Worm (Caenorhabditis elegans) whole organism, L4 larva: ENCODE measurements around the gene polq-1.

Experiments used
- T20F7.1 ChIP-seq: fragments of 200-800 bp; sonication (Bioruptor generic); optimal IDR thresholded peaks from 2 replicates; lab custom pipeline; 2018; ENCODE audit warnings: mild to moderate bottlenecking, missing genetic modification characterization, missing compliant biosample characterization
- T26A8.4 ChIP-seq: fragments of 200-800 bp; sonication (Bioruptor generic); IDR thresholded peaks from 2 replicates; pipeline ENCODE4 v1.3.6; 2022; ENCODE audit warnings: missing genetic modification characterization, missing compliant biosample characterization
- ZK337.2 ChIP-seq: fragments of 200-800 bp; sonication (Bioruptor generic); IDR thresholded peaks from 2 replicates; pipeline ENCODE4 v1.3.6; 2022; ENCODE audit warnings: missing genetic modification reagents, missing genetic modification characterization, missing compliant biosample characterization
- ama-1 ChIP-seq: fragments of 150-350 bp; optimal IDR thresholded peaks from 2 replicates; lab custom pipeline; 2014; ENCODE audit warnings: inconsistent platforms, mixed read lengths
- ceh-28 ChIP-seq: fragments of 150-350 bp; optimal IDR thresholded peaks from 2 replicates; lab custom pipeline; 2014; ENCODE audit warnings: missing biosample characterization, missing genetic modification reagents, missing genetic modification characterization
- cey-2 ChIP-seq: sonication (generic microtip); optimal IDR thresholded peaks from 3 replicates; lab custom pipeline; 2017; ENCODE audit warnings: missing genetic modification characterization, mild to moderate bottlenecking, missing compliant biosample characterization, antibody characterized with exemption, borderline replicate concordance; ENCODE audit not compliant: insufficient read depth
- daf-16 ChIP-seq, 3 experiments: sonication (generic microtip); optimal IDR thresholded peaks; 2 replicates each; lab custom pipeline; 2016 to 2017; ENCODE audit warnings: missing genetic modification characterization in 3 of 3, missing genetic modification reagents in 3 of 3, mild to moderate bottlenecking in 2 of 3, missing compliant biosample characterization in 2 of 3, missing biosample characterization in 1 of 3, moderate library complexity in 1 of 3
- daf-19 ChIP-seq: fragments of 200-800 bp; sonication (Bioruptor generic); conservative IDR thresholded peaks from 2 replicates; pipeline ENCODE4 v1.3.6; 2022; ENCODE audit warnings: missing genetic modification characterization, missing compliant biosample characterization
- dmd-6 ChIP-seq: fragments of 200-800 bp; sonication (Bioruptor generic); IDR thresholded peaks from 2 replicates; pipeline ENCODE4 v1.3.6; 2022; ENCODE audit warnings: missing genetic modification reagents, missing genetic modification characterization, missing compliant biosample characterization
- dve-1 ChIP-seq: sonication (generic microtip); optimal IDR thresholded peaks from 2 replicates; lab custom pipeline; 2017; ENCODE audit warnings: antibody characterized with exemption, mild to moderate bottlenecking, missing genetic modification characterization, missing compliant biosample characterization; ENCODE audit not compliant: insufficient read depth
- egl-43 ChIP-seq: fragments of 200-800 bp; sonication (Bioruptor generic); IDR thresholded peaks from 2 replicates; pipeline ENCODE4 v1.3.6; 2022; ENCODE audit warnings: missing genetic modification reagents, missing genetic modification characterization, missing compliant biosample characterization
- fkh-10 ChIP-seq: fragments of 150-350 bp; optimal IDR thresholded peaks from 2 replicates; lab custom pipeline; 2014; ENCODE audit warnings: missing biosample characterization, missing genetic modification reagents, missing genetic modification characterization
- hlh-11 ChIP-seq: fragments of 200-800 bp; sonication (Bioruptor generic); optimal IDR thresholded peaks from 2 replicates; lab custom pipeline; 2018; ENCODE audit warnings: mild to moderate bottlenecking, missing genetic modification characterization, missing compliant biosample characterization
- hlh-30 ChIP-seq: sonication (generic microtip); optimal IDR thresholded peaks from 2 replicates; lab custom pipeline; 2017; ENCODE audit warnings: antibody characterized with exemption, mild to moderate bottlenecking, missing genetic modification characterization, missing compliant biosample characterization; ENCODE audit not compliant: insufficient read depth
- hmg-1.1 ChIP-seq: fragments of 200-800 bp; sonication (Bioruptor generic); IDR thresholded peaks from 2 replicates; pipeline ENCODE4 v1.3.6; 2022; ENCODE audit warnings: missing genetic modification reagents, missing genetic modification characterization, missing compliant biosample characterization
- lin-1 ChIP-seq: fragments of 200-800 bp; sonication (Bioruptor generic); IDR thresholded peaks from 2 replicates; pipeline ENCODE4 v1.3.6; 2022; ENCODE audit warnings: missing genetic modification reagents, missing genetic modification characterization, missing compliant biosample characterization
- lin-29 ChIP-seq: fragments of 200-800 bp; sonication (Bioruptor generic); IDR thresholded peaks from 2 replicates; pipeline ENCODE4 v1.3.6; 2022; ENCODE audit warnings: missing genetic modification reagents, missing genetic modification characterization, missing compliant biosample characterization
- lin-38 ChIP-seq: fragments of 200-800 bp; sonication (Bioruptor generic); IDR thresholded peaks from 2 replicates; pipeline ENCODE4 v1.3.6; 2022; ENCODE audit warnings: missing genetic modification reagents, missing genetic modification characterization, missing compliant biosample characterization
- lsy-2 ChIP-seq, 2 experiments: fragments of 150-350 bp in 1 of 2; sonication (generic microtip) in 1 of 2; optimal IDR thresholded peaks; 2 replicates each; lab custom pipeline; 2014 to 2017; ENCODE audit warnings: missing biosample characterization in 2 of 2, missing genetic modification characterization in 2 of 2
- madf-9 ChIP-seq: fragments of 200-800 bp; sonication (Bioruptor generic); conservative IDR thresholded peaks from 2 replicates; pipeline ENCODE4 v1.3.6; 2022; ENCODE audit warnings: missing genetic modification reagents, missing genetic modification characterization, missing compliant biosample characterization
- mdl-1 ChIP-seq, 2 experiments: fragments of 150-350 bp in 1 of 2; sonication (generic microtip) in 1 of 2; optimal IDR thresholded peaks; 2 replicates each; lab custom pipeline; 2014 to 2017; ENCODE audit warnings: missing biosample characterization in 2 of 2, missing genetic modification characterization in 2 of 2
- mdt-29 ChIP-seq: fragments of 200-800 bp; sonication (Bioruptor generic); IDR thresholded peaks from 2 replicates; pipeline ENCODE4 v1.3.6; 2022; ENCODE audit warnings: missing genetic modification reagents, missing genetic modification characterization, missing compliant biosample characterization
- mes-2 ChIP-seq: sonication (generic microtip); optimal IDR thresholded peaks from 2 replicates; lab custom pipeline; 2016; ENCODE audit warnings: missing genotype, mild to moderate bottlenecking, missing genetic modification characterization, missing compliant biosample characterization; ENCODE audit not compliant: poor library complexity, severe bottlenecking
- mxl-2 ChIP-seq: fragments of 200-800 bp; sonication (Bioruptor generic); conservative IDR thresholded peaks from 2 replicates; pipeline ENCODE4 v1.3.6; 2022; ENCODE audit warnings: missing genetic modification reagents, missing genetic modification characterization, missing compliant biosample characterization
- mxl-3 ChIP-seq: fragments of 200-800 bp; sonication (Bioruptor generic); optimal IDR thresholded peaks from 2 replicates; lab custom pipeline; 2018; ENCODE audit warnings: mild to moderate bottlenecking, missing genetic modification characterization, missing compliant biosample characterization
- nhr-102 ChIP-seq: sonication (generic microtip); optimal IDR thresholded peaks from 2 replicates; lab custom pipeline; 2016; ENCODE audit warnings: mild to moderate bottlenecking, missing genetic modification characterization, moderate library complexity, missing compliant biosample characterization
- nhr-28 ChIP-seq: fragments of 150-350 bp; optimal IDR thresholded peaks from 2 replicates; lab custom pipeline; 2014; ENCODE audit warnings: missing biosample characterization, missing genetic modification characterization
- nhr-48 ChIP-seq: sonication (generic microtip); optimal IDR thresholded peaks from 2 replicates; lab custom pipeline; 2016; ENCODE audit warnings: mild to moderate bottlenecking, missing genetic modification characterization, missing compliant biosample characterization
- nhr-6 ChIP-seq: fragments of 150-350 bp; optimal IDR thresholded peaks from 2 replicates; lab custom pipeline; 2014; ENCODE audit warnings: missing biosample characterization, missing genetic modification characterization
- nhr-77 ChIP-seq: fragments of 150-350 bp; optimal IDR thresholded peaks from 2 replicates; lab custom pipeline; 2014; ENCODE audit warnings: missing biosample characterization, missing genetic modification characterization
- php-3 ChIP-seq: fragments of 200-800 bp; sonication (Bioruptor generic); IDR thresholded peaks from 2 replicates; pipeline ENCODE4 v1.3.6; 2022; ENCODE audit warnings: missing genetic modification reagents, missing genetic modification characterization, missing compliant biosample characterization
- pqm-1 ChIP-seq: sonication (generic microtip); optimal IDR thresholded peaks from 2 replicates; lab custom pipeline; 2017; ENCODE audit warnings: missing biosample characterization, missing genetic modification characterization
- sdz-12 ChIP-seq: fragments of 200-800 bp; sonication (Bioruptor generic); optimal IDR thresholded peaks from 2 replicates; lab custom pipeline; 2018; ENCODE audit warnings: mild to moderate bottlenecking, missing genetic modification characterization, missing compliant biosample characterization
- tag-97 ChIP-seq: fragments of 200-800 bp; sonication (Bioruptor generic); IDR thresholded peaks from 2 replicates; pipeline ENCODE4 v1.3.6; 2022; ENCODE audit warnings: missing genetic modification characterization, missing compliant biosample characterization
- tra-1 ChIP-seq: fragments of 200-800 bp; sonication (Bioruptor generic); IDR thresholded peaks from 2 replicates; pipeline ENCODE4 v1.3.6; 2022; ENCODE audit warnings: missing genetic modification reagents, missing genetic modification characterization, missing compliant biosample characterization
- unc-130 ChIP-seq: sonication (generic microtip); optimal IDR thresholded peaks from 2 replicates; lab custom pipeline; 2016; ENCODE audit warnings: missing genetic modification reagents, missing genetic modification characterization, missing compliant biosample characterization
- unc-62 ChIP-seq, 3 experiments: fragments of 150-350 bp in 1 of 3; sonication (generic microtip); optimal IDR thresholded peaks in 2 of 3; peaks in 1 of 3; 1 replicate in 1 of 3; 2 replicates in 2 of 3; lab custom pipeline; 2014 to 2017; ENCODE audit warnings: missing biosample characterization in 3 of 3, missing genetic modification characterization in 3 of 3, missing genetic modification reagents in 3 of 3, missing genotype in 1 of 3
- zag-1 ChIP-seq: fragments of 150-350 bp; optimal IDR thresholded peaks from 2 replicates; lab custom pipeline; 2014; ENCODE audit warnings: missing biosample characterization, missing genetic modification characterization
- zfp-2 ChIP-seq: sonication (generic microtip); optimal IDR thresholded peaks from 2 replicates; lab custom pipeline; 2016; ENCODE audit warnings: mild to moderate bottlenecking, missing genetic modification characterization, missing compliant biosample characterization

polq-1 gene

DNA sequence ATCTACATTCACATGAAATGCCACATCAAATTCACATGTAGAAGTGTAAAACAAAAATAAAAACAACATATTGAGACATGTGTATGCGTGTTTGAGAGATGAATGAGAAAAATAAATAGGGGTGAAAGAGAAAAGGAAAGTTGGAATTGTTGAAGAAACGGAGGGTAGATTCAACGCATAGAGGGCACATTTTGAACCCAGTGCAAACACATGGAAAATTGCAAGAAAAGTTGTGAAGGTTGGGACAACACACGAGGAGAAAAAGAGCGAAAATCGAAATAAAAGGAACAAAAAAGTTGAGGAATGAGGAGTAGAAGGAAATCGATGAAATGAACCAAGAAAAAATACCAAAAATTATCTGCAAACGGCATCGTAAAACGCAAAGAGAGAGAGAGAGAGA lies 36.6 kb upstream of the polq-1 start:
- peak in 1 of 2 experiments; percentile 38 for TF ChIP-seq daf-16 (GFP tag; optimal IDR thresholded peaks at IDR 0.05; lab: Kevin White, UChicago)
- TF ChIP-seq daf-16 (tag; optimal IDR thresholded peaks at IDR 0.05; lab: Kevin White, UChicago): no peak
- TF ChIP-seq hlh-30 (tag; lab: Kevin White, UChicago): no peak
- 0 out of 2 replicates have a peak, but pooled peaks have one; percentile 0 for TF ChIP-seq mxl-2 (GFP tag; lab: Robert Waterston, UW)
- no peak for TF ChIP-seq egl-43 (GFP tag; lab: Robert Waterston, UW)
- peak in 1 of 2 experiments; percentile 91 for TF ChIP-seq unc-62 (GFP tag; optimal IDR thresholded peaks at IDR 0.05 in 1 of 2; lab: Kevin White, UChicago)
- TF ChIP-seq unc-62 (tag; optimal IDR thresholded peaks at IDR 0.05; lab: Kevin White, UChicago): no peak

DNA sequence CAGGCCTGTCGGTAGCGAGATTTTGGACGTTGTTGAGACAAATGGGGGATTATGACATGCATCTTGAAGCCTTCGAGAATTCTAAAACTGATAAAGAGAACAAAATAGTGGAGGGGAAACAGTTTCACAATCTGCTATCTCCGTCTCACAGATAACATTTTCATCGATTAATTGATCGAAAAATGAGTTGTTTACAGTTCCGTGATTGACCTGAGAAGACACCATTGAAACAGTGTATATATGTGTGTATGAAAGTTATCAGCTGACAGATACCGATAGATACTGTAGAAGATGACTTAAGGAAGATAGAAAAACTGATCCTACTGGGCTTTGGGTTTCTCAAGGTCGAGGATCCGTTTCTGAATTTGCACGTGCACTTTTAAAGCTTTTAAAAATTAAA lies 36.2 kb upstream of the polq-1 start:
- TF ChIP-seq hlh-11 (peak; percentile 62), lsy-2 (tag; optimal IDR thresholded peaks at IDR 0.05; lab: Kevin White, UChicago) (peak in 1 of 2 experiments; percentile 1), daf-16 (GFP tag; optimal IDR thresholded peaks at IDR 0.05; lab: Kevin White, UChicago) (peak in 1 of 2 experiments; percentile 53), daf-16 (tag; optimal IDR thresholded peaks at IDR 0.05; lab: Kevin White, UChicago) (peak; percentile 96), dmd-6 (GFP tag; lab: Robert Waterston, UW) (peak; percentile 74), mdt-29 (GFP tag; lab: Robert Waterston, UW) (no peak), fkh-10 (GFP tag; lab: Kevin White, UChicago) (no peak), lin-38 (no peak), mes-2 (tag; lab: Kevin White, UChicago) (peak; percentile 21), pqm-1 (peak; percentile 51), mdl-1 (tag; optimal IDR thresholded peaks at IDR 0.05; lab: Kevin White, UChicago) (peak in 1 of 2 experiments; percentile 30), lin-1 (GFP tag; lab: Robert Waterston, UW) (0 out of 2 replicates have a peak, but pooled peaks have one; percentile 27), daf-19 (GFP tag; lab: Robert Waterston, UW) (0 out of 2 replicates have a peak, but pooled peaks have one; percentile 42), tag-97 (no peak), T20F7.1 (GFP tag; lab: Kevin White, UChicago) (peak; percentile 61), hlh-30 (tag; lab: Kevin White, UChicago) (peak; percentile 73), ama-1 (no peak), ceh-28 (no peak), nhr-28 (tag; lab: Kevin White, UChicago) (peak; percentile 60), dve-1 (tag; lab: Kevin White, UChicago) (peak; percentile 88), nhr-6 (tag; lab: Kevin White, UChicago) (peak; percentile 49), unc-130 (GFP tag; lab: Kevin White, UChicago) (no peak)

DNA sequence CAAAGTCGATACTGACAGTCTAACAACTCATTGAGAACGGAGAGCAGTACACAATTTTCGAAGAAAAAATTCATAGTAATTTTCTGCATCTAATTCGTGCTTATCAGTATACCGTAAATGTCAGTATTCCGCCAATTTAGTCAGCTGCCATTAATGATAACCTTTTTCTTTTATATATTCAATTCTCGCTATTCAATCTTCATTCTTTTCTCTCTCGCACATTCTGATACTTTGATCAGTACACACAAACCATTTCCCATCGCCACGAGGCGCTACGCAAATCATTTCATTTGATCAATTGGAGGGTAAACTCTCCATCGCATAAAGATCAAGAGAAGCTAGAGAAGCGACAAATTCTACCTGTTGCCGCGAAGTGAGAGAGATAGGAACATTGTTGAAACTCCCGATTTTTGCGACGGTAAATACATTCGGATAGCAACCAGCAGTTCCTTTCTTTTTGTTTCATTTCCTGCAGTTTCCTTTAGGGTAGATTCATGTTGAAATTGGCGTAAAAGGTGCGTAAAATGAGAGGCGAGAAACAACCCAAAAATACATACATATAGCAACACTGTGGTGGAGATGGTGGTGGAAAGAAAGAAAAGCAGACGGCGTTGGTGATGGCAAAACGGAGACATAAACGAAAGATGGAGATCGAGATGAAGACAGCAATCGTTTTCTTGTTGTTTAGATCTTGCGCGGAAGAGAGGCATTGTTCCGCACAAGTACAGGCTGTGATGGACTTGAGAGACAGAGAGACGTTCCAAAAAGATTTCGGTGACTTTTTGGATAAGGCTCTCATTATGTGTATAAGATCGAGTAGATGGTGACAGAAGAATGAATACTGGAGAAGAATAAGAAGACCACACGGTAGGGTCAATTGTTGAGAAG lies 35.4 kb upstream of the polq-1 start:
- TF ChIP-seq mdl-1 (tag; optimal IDR thresholded peaks at IDR 0.05; lab: Kevin White, UChicago) (peak; percentile 70 to 93), nhr-48 (tag; lab: Kevin White, UChicago) (peak; percentile 81), T26A8.4 (peak; percentile 27; the same call in 1 of the 2 replicates), cey-2 (peak; percentile 9), lin-29 (no peak), zfp-2 (tag; lab: Kevin White, UChicago) (no peak), nhr-77 (tag; lab: Kevin White, UChicago) (peak; percentile 77), hlh-30 (tag; lab: Kevin White, UChicago) (peak; percentile 75), mxl-3 (peak; percentile 86), tra-1 (GFP tag; lab: Robert Waterston, UW) (peak; percentile 58; the same call in 1 of the 2 replicates), unc-62 (GFP tag; optimal IDR thresholded peaks at IDR 0.05 in 1 of 2; lab: Kevin White, UChicago) (peak; percentile 49 to 82), unc-62 (tag; optimal IDR thresholded peaks at IDR 0.05; lab: Kevin White, UChicago) (no peak), mes-2 (tag; lab: Kevin White, UChicago) (peak; percentile 30), mxl-2 (GFP tag; lab: Robert Waterston, UW) (no peak), sdz-12 (no peak), dmd-6 (GFP tag; lab: Robert Waterston, UW) (peak; percentile 95), nhr-28 (tag; lab: Kevin White, UChicago) (peak; percentile 96), php-3 (GFP tag; lab: Robert Waterston, UW) (peak; percentile 87), pqm-1 (peak; percentile 93), hlh-11 (peak; percentile 93), lin-38 (0 out of 2 replicates have a peak, but pooled peaks have one; percentile 18), dve-1 (tag; lab: Kevin White, UChicago) (peak; percentile 95), madf-9 (no peak), T20F7.1 (GFP tag; lab: Kevin White, UChicago) (peak; percentile 74), ZK337.2 (GFP tag; lab: Robert Waterston, UW) (no peak), zag-1 (tag; lab: Kevin White, UChicago) (no peak), nhr-102 (tag; lab: Kevin White, UChicago) (peak; percentile 6), hmg-1.1 (GFP tag; lab: Robert Waterston, UW) (0 out of 2 replicates have a peak, but pooled peaks have one; percentile 7), lsy-2 (tag; optimal IDR thresholded peaks at IDR 0.05; lab: Kevin White, UChicago) (peak; percentile 55 to 58)
